Fruit fly (Drosophila melanogaster): ENCODE results near the gene Qsox4.

The Qsox4 gene

DNA sequence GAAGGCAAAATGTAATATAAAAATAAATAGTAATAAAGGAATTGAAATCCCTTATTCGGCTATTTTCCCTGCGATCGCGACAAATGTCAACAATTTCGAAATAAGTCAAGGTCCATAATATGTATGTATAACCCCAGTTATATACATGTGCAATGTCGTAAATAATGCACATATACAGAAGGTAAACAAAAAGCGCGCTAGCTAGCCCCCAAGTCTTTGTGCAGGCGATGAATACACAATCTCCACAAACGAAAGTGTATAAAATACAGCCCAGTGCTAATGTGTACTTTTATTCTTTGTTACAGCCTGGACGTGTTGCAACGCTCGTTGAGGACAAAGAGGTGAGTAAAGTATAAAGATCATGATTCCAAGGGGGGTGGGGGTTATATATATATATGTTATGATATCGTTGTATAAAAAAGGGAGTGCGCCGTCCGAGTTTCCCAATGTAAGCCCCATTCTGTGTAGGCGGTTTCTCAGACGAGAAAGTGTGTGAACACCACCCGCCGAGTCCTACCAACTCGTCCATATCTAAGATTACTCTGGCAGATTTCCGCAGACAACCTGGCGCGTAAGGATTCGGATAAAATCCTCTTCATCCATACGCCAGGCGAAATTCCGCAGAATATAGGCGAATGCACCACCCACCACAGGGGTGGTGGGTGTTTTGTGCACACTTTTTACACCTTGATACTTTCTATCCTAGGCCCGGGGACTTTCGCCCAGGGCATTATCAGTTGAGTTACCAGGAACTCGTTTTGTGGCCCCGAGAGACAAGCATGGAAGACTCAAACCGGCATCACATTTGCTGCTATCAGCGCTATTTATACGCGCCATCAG lies 27.3 kb downstream of the Qsox4 start (continued):
- TF ChIP-seq odd (GFP tag; optimal IDR thresholded peaks at IDR 0.05) (no peak), Gsc (GFP tag; IDR thresholded peaks at IDR 0.05) (no peak), CG15011 (GFP tag; optimal IDR thresholded peaks at IDR 0.05) (no peak), CG11723 (GFP tag; optimal IDR thresholded peaks at IDR 0.05) (no peak), Dbx (GFP tag; IDR thresholded peaks at IDR 0.05) (no peak), CHES-1-like (GFP tag; optimal IDR thresholded peaks at IDR 0.05) (no peak), chm (GFP tag; IDR thresholded peaks at IDR 0.05) (peak; percentile 79), CG11247 (GFP tag; IDR thresholded peaks at IDR 0.05) (no peak), ERR (GFP tag; optimal IDR thresholded peaks at IDR 0.05) (no peak), en (GFP tag; optimal IDR thresholded peaks at IDR 0.05) (no peak), CG6765 (GFP tag; optimal IDR thresholded peaks at IDR 0.05) (no peak), Six4 (GFP tag; optimal IDR thresholded peaks at IDR 0.05) (no peak), PHDP (tag; optimal IDR thresholded peaks at IDR 0.05) (peak; percentile 4), lola (GFP tag; optimal IDR thresholded peaks at IDR 0.05) (no peak), aop (GFP tag; IDR thresholded peaks at IDR 0.05) (no peak), Ssrp (tag; optimal IDR thresholded peaks at IDR 0.05) (peak; percentile 55), Aef1 (GFP tag; IDR thresholded peaks at IDR 0.05) (no peak), Mrtf (GFP tag; IDR thresholded peaks at IDR 0.05) (no peak), HHEX (GFP tag; optimal IDR thresholded peaks at IDR 0.05) (peak; percentile 35), Bgb (GFP tag; IDR thresholded peaks at IDR 0.05; ENCODE audit: partially characterized antibody) (peak; percentile 79), CG14441 (GFP tag; IDR thresholded peaks at IDR 0.05) (no peak), Dref (GFP tag; IDR thresholded peaks at IDR 0.05) (no peak), run (tag; optimal IDR thresholded peaks at IDR 0.05) (no peak), fu2 (GFP tag; optimal IDR thresholded peaks at IDR 0.05) (no peak), CG12104 (GFP tag; optimal IDR thresholded peaks at IDR 0.05) (no peak), dimm (GFP tag; IDR thresholded peaks at IDR 0.05) (no peak), CG6813 (GFP tag; optimal IDR thresholded peaks at IDR 0.05) (no peak), luna (GFP tag; optimal IDR thresholded peaks at IDR 0.05) (no peak), onecut (GFP tag; IDR thresholded peaks at IDR 0.05) (peak; percentile 19; the same call in 1 of the 2 replicates), CG18011 (GFP tag; optimal IDR thresholded peaks at IDR 0.05) (no peak), cwo (GFP tag; optimal IDR thresholded peaks at IDR 0.05) (no peak), danr (GFP tag; IDR thresholded peaks at IDR 0.05) (no peak), Ravus (GFP tag; IDR thresholded peaks at IDR 0.05) (no peak), sim (GFP tag; IDR thresholded peaks at IDR 0.05) (no peak), CoRest (tag; optimal IDR thresholded peaks at IDR 0.05) (peak; percentile 59), zen (tag; optimal IDR thresholded peaks at IDR 0.05) (no peak), D19A (tag; optimal IDR thresholded peaks at IDR 0.05) (peak; percentile 19), dan (GFP tag; IDR thresholded peaks at IDR 0.05) (no peak), CG2120 (GFP tag; optimal IDR thresholded peaks at IDR 0.05) (no peak), z (GFP tag; IDR thresholded peaks at IDR 0.05) (no peak), amos (GFP tag; IDR thresholded peaks at IDR 0.05; ENCODE audit: partially characterized antibody) (peak; percentile 72; the same call in 1 of the 2 replicates), Neu2 (GFP tag; optimal IDR thresholded peaks at IDR 0.05; ENCODE audit: borderline replicate concordance) (no peak), ase (GFP tag; IDR thresholded peaks at IDR 0.05) (no peak), hbn (GFP tag; IDR thresholded peaks at IDR 0.05; ENCODE audit: partially characterized antibody) (0 out of 2 replicates have a peak, but pooled peaks have one; percentile 45), Atf-2 (GFP tag; optimal IDR thresholded peaks at IDR 0.05) (no peak), CG8944 (GFP tag; optimal IDR thresholded peaks at IDR 0.05) (no peak), Meics (GFP tag; optimal IDR thresholded peaks at IDR 0.05) (no peak), kah (GFP tag; optimal IDR thresholded peaks at IDR 0.05) (no peak), Doc2 (GFP tag; IDR thresholded peaks at IDR 0.05) (no peak), CG15479 (GFP tag; optimal IDR thresholded peaks at IDR 0.05) (peak; percentile 69)

Measured in whole organism, embryonic.